Fruit fly (Drosophila melanogaster): ENCODE data around the gene CG33286.

Gene CG33286

DNA sequence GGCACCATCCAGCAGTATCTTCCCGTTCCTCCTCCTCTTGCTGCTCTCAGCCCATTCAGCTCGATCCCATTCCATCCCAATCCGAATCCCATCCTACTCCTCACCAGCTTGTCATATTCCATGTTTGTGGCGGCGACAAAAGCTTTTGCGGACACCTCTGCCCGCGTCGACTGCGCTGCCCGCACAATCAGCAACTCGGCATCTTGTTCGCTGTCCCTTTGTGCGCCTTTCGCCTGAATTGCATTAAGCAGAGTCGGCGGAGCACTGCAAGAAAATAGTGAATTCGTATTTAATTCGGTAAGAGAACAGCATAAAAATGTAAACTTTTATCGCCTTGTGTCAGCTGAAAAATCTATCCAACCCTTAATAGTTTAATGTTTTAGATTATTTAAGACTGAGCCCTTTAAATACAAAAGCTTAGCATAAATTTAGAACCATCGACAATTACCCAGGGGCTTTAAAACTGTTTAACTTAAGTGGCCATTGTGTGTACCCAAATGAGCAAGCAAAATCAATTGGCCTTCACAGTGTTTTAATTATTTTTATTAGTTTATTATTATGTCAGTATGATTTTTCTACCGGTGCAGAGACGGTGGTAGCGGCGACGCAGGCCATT is 23.9 kb downstream of the CG33286 start:
- TF ChIP-seq dmrt93B (GFP tag; optimal IDR thresholded peaks at IDR 0.05) (peak; percentile 77), usp (GFP tag; optimal IDR thresholded peaks at IDR 0.05) (no peak), foxo (GFP tag; optimal IDR thresholded peaks at IDR 0.05) (peak in 1 of 2 experiments; percentile 79), Myc (optimal IDR thresholded peaks at IDR 0.05) (no peak), sv (GFP tag; optimal IDR thresholded peaks at IDR 0.05) (no peak), Dfd (GFP tag; optimal IDR thresholded peaks at IDR 0.05) (no peak), Mio (GFP tag; optimal IDR thresholded peaks at IDR 0.05) (no peak), fru (GFP tag; optimal IDR thresholded peaks at IDR 0.05) (peak; percentile 79), CG32264 (GFP tag; optimal IDR thresholded peaks at IDR 0.05) (peak; percentile 41), rgr (GFP tag; optimal IDR thresholded peaks at IDR 0.05) (peak; percentile 72), brk (GFP tag; optimal IDR thresholded peaks at IDR 0.05) (no peak), Hnf4 (GFP tag; optimal IDR thresholded peaks at IDR 0.05) (peak; percentile 33), GATAd (GFP tag; optimal IDR thresholded peaks at IDR 0.05) (no peak), sage (GFP tag; optimal IDR thresholded peaks at IDR 0.05) (peak; percentile 73), woc (GFP tag; optimal IDR thresholded peaks at IDR 0.05) (no peak), HLH106 (tag; optimal IDR thresholded peaks at IDR 0.05) (peak; percentile 83), br (GFP tag; optimal IDR thresholded peaks at IDR 0.05) (peak; percentile 78), psq (GFP tag; optimal IDR thresholded peaks at IDR 0.05) (peak; percentile 55), Jra (GFP tag; optimal IDR thresholded peaks at IDR 0.05) (peak; percentile 10), h (GFP tag; optimal IDR thresholded peaks at IDR 0.05) (peak; percentile 70), dl (GFP tag; optimal IDR thresholded peaks at IDR 0.05; ENCODE audit: insufficient read depth in 1 of 2, partially characterized antibody in 2 of 2) (no peak), Hr83 (GFP tag; optimal IDR thresholded peaks at IDR 0.05; ENCODE audit: poor library complexity, severe bottlenecking) (no peak), Dif (GFP tag; optimal IDR thresholded peaks at IDR 0.05; ENCODE audit: partially characterized antibody) (peak; percentile 50), tai (GFP tag; optimal IDR thresholded peaks at IDR 0.05) (peak; percentile 42), jim (GFP tag; optimal IDR thresholded peaks at IDR 0.05) (no peak), Rel (GFP tag; optimal IDR thresholded peaks at IDR 0.05) (peak; percentile 8), Rel (tag; optimal IDR thresholded peaks at IDR 0.05) (no peak), ey (GFP tag; optimal IDR thresholded peaks at IDR 0.05) (peak; percentile 69), CrebA (GFP tag; optimal IDR thresholded peaks at IDR 0.05; ENCODE audit: borderline replicate concordance) (peak; percentile 6), N (GFP tag; optimal IDR thresholded peaks at IDR 0.05) (no peak), Abd-B (GFP tag; optimal IDR thresholded peaks at IDR 0.05) (no peak), OdsH (GFP tag; optimal IDR thresholded peaks at IDR 0.05) (peak; percentile 71), lola (GFP tag; optimal IDR thresholded peaks at IDR 0.05) (no peak), dsf (GFP tag; optimal IDR thresholded peaks at IDR 0.05; ENCODE audit: borderline replicate concordance) (peak; percentile 9), pan (optimal IDR thresholded peaks at IDR 0.05) (no peak), Vsx2 (GFP tag; optimal IDR thresholded peaks at IDR 0.05; ENCODE audit: partially characterized antibody) (peak; percentile 10), Sp1 (GFP tag; optimal IDR thresholded peaks at IDR 0.05) (peak; percentile 85), CG9705 (GFP tag; optimal IDR thresholded peaks at IDR 0.05) (peak; percentile 61), Hr78 (GFP tag; optimal IDR thresholded peaks at IDR 0.05) (no peak)

dm6 chr3L:20950136-20950499 is 24.4 kb downstream of the CG33286 start:
- TF ChIP-seq lola (GFP tag; optimal IDR thresholded peaks at IDR 0.05), result no peak
- peak; percentile 96 for TF ChIP-seq h (GFP tag; optimal IDR thresholded peaks at IDR 0.05)
- TF ChIP-seq foxo (GFP tag; optimal IDR thresholded peaks at IDR 0.05), result peak in 1 of 2 experiments; percentile 94
- peak; percentile 89 for TF ChIP-seq dmrt93B (GFP tag; optimal IDR thresholded peaks at IDR 0.05)
- peak; percentile 82 for TF ChIP-seq Jra (GFP tag; optimal IDR thresholded peaks at IDR 0.05)
- peak; percentile 73 for TF ChIP-seq CG32264 (GFP tag; optimal IDR thresholded peaks at IDR 0.05)
- TF ChIP-seq usp (GFP tag; optimal IDR thresholded peaks at IDR 0.05), result no peak
- TF ChIP-seq ey (GFP tag; optimal IDR thresholded peaks at IDR 0.05), result peak; percentile 94
- peak; percentile 73 for TF ChIP-seq Rel (GFP tag; optimal IDR thresholded peaks at IDR 0.05)
- TF ChIP-seq Rel (tag; optimal IDR thresholded peaks at IDR 0.05), result peak; percentile 46
- peak; percentile 4 for TF ChIP-seq Mio (GFP tag; optimal IDR thresholded peaks at IDR 0.05)
- TF ChIP-seq OdsH (GFP tag; optimal IDR thresholded peaks at IDR 0.05), result peak; percentile 93
- no peak for TF ChIP-seq Hr83 (GFP tag; optimal IDR thresholded peaks at IDR 0.05; ENCODE audit: poor library complexity, severe bottlenecking)
- TF ChIP-seq Sp1 (GFP tag; optimal IDR thresholded peaks at IDR 0.05), result peak; percentile 94
- TF ChIP-seq Dif (GFP tag; optimal IDR thresholded peaks at IDR 0.05; ENCODE audit: partially characterized antibody), result no peak
- TF ChIP-seq N (GFP tag; optimal IDR thresholded peaks at IDR 0.05), result no peak
- TF ChIP-seq sage (GFP tag; optimal IDR thresholded peaks at IDR 0.05), result peak; percentile 80
- TF ChIP-seq Hnf4 (GFP tag; optimal IDR thresholded peaks at IDR 0.05), result peak; percentile 88
- TF ChIP-seq brk (GFP tag; optimal IDR thresholded peaks at IDR 0.05), result peak; percentile 92
- peak; percentile 46 for TF ChIP-seq CrebA (GFP tag; optimal IDR thresholded peaks at IDR 0.05; ENCODE audit: borderline replicate concordance)
- peak; percentile 85 for TF ChIP-seq CG9705 (GFP tag; optimal IDR thresholded peaks at IDR 0.05)
- peak; percentile 90 for TF ChIP-seq woc (GFP tag; optimal IDR thresholded peaks at IDR 0.05)
- TF ChIP-seq sv (GFP tag; optimal IDR thresholded peaks at IDR 0.05), result no peak
- peak; percentile 95 for TF ChIP-seq HLH106 (tag; optimal IDR thresholded peaks at IDR 0.05)
- no peak for TF ChIP-seq Abd-B (GFP tag; optimal IDR thresholded peaks at IDR 0.05)
- peak; percentile 93 for TF ChIP-seq br (GFP tag; optimal IDR thresholded peaks at IDR 0.05)
- no peak for TF ChIP-seq Dfd (GFP tag; optimal IDR thresholded peaks at IDR 0.05)
- TF ChIP-seq fru (GFP tag; optimal IDR thresholded peaks at IDR 0.05), result peak; percentile 95
- no peak for TF ChIP-seq jim (GFP tag; optimal IDR thresholded peaks at IDR 0.05)
- TF ChIP-seq psq (GFP tag; optimal IDR thresholded peaks at IDR 0.05), result peak; percentile 87
- TF ChIP-seq rgr (GFP tag; optimal IDR thresholded peaks at IDR 0.05), result peak; percentile 93
- no peak for TF ChIP-seq dl (GFP tag; optimal IDR thresholded peaks at IDR 0.05; ENCODE audit: insufficient read depth in 1 of 2, partially characterized antibody in 2 of 2)
- no peak for TF ChIP-seq pan (optimal IDR thresholded peaks at IDR 0.05)
- no peak for TF ChIP-seq Vsx2 (GFP tag; optimal IDR thresholded peaks at IDR 0.05; ENCODE audit: partially characterized antibody)
- TF ChIP-seq GATAd (GFP tag; optimal IDR thresholded peaks at IDR 0.05), result peak; percentile 12
- no peak for TF ChIP-seq Hr78 (GFP tag; optimal IDR thresholded peaks at IDR 0.05)
- TF ChIP-seq dsf (GFP tag; optimal IDR thresholded peaks at IDR 0.05; ENCODE audit: borderline replicate concordance), result peak; percentile 59
- TF ChIP-seq Myc (optimal IDR thresholded peaks at IDR 0.05), result no peak
- TF ChIP-seq tai (GFP tag; optimal IDR thresholded peaks at IDR 0.05), result peak; percentile 71

All from whole organism, wandering third instar larva.